Worm (Caenorhabditis elegans) whole organism, L2 larva: ENCODE results near the gene T13C5.7.

Experiments
- aly-2 ChIP-seq: fragments of 150-350 bp; optimal IDR thresholded peaks from 2 replicates; lab custom pipeline; 2014; ENCODE audit warnings: missing biosample characterization, missing genetic modification characterization
- fos-1 ChIP-seq: fragments of 150-350 bp; optimal IDR thresholded peaks from 2 replicates; lab custom pipeline; 2014; ENCODE audit warnings: missing biosample characterization, missing genetic modification characterization
- lin-13 ChIP-seq: fragments of 150-350 bp; optimal IDR thresholded peaks from 2 replicates; lab custom pipeline; 2014; ENCODE audit warnings: missing biosample characterization, missing genetic modification reagents, missing genetic modification characterization
- nhr-12 ChIP-seq: fragments of 150-350 bp; optimal IDR thresholded peaks from 2 replicates; lab custom pipeline; 2014; ENCODE audit warnings: missing biosample characterization, missing genetic modification characterization
- snpc-4 ChIP-seq: fragments of 150-350 bp; optimal IDR thresholded peaks from 2 replicates; lab custom pipeline; 2014; ENCODE audit warnings: missing biosample characterization, missing genetic modification characterization
- unc-62 ChIP-seq: fragments of 150-350 bp; optimal IDR thresholded peaks from 2 replicates; lab custom pipeline; 2014; ENCODE audit warnings: missing biosample characterization, missing genetic modification reagents, missing genetic modification characterization

DNA sequence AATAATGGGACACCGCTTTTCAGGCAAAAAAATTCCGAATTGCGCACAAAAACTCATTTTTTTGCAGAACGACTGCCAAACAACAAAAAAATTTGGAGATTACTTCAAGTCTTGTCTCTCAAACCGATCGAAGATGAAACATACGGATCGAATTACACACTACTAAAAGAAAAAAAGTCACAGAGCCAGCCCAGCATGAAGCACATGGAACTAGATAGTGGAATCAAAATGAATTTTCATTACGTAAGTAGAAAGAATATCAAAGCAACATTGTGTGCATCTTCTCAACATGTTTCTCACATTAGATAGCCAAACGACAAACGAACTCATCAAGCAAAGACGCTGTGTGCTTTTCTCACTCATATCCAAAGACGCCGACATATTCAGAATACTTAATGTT, 40.7 kb downstream of the T13C5.7 start:
- no peak for TF ChIP-seq fos-1 (tag; lab: Kevin White, UChicago)
- no peak for TF ChIP-seq aly-2 (tag; lab: Kevin White, UChicago)
- TF ChIP-seq unc-62 (GFP tag; lab: Kevin White, UChicago): no peak
- no peak for TF ChIP-seq snpc-4 (tag; lab: Kevin White, UChicago)
- TF ChIP-seq lin-13 (GFP tag; lab: Kevin White, UChicago): no peak
- no peak for TF ChIP-seq nhr-12 (tag; lab: Kevin White, UChicago)
